Worm (Caenorhabditis elegans): ENCODE data around the gene acbp-6.

Gene acbp-6

DNA sequence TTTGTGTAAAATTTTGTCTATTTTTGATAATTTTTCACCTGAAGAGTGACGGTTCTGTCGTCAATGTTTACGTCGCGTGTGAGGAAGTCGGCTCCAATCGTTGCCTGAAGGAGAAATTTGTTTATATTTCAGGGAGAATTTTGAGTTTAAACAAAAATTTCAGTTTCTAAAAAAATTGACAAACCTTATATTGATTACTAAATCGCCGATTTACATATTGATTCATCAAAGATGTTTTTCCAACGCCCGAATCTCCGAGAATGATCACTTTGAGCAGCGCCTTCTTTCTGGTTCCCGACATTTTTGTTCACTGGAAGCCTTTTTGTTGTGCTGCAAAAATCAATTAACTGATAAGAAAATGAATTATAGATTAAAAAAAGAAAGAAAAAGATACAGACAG, 6.9 kb downstream of the acbp-6 start, which contains the start of gene rab-7:
Gene rab-7 (minus strand): TSS at position 330 of the 400 bp plus-strand sequence.
- TF ChIP-seq ceh-2 (tag; optimal IDR thresholded peaks at IDR 0.05) (no peak), tbx-7 (tag; optimal IDR thresholded peaks at IDR 0.05) (no peak), pqm-1 (tag; optimal IDR thresholded peaks at IDR 0.05) (no peak), unc-3 (GFP tag; conservative IDR thresholded peaks at IDR 0.05) (no peak), unc-3 (tag; optimal IDR thresholded peaks at IDR 0.05) (no peak), nhr-232 (tag; optimal IDR thresholded peaks at IDR 0.05) (no peak), tbx-2 (tag; optimal IDR thresholded peaks at IDR 0.05) (no peak), ceh-31 (tag; optimal IDR thresholded peaks at IDR 0.05) (no peak), elt-4 (tag; optimal IDR thresholded peaks at IDR 0.05) (no peak), dmd-4 (tag; optimal IDR thresholded peaks at IDR 0.05; ENCODE audit: borderline replicate concordance) (no peak), hlh-15 (tag; optimal IDR thresholded peaks at IDR 0.05) (no peak), che-1 (tag; optimal IDR thresholded peaks at IDR 0.05) (no peak), ama-1 (optimal IDR thresholded peaks at IDR 0.05) (no peak), zip-5 (tag; optimal IDR thresholded peaks at IDR 0.05) (no peak), dve-1 (tag; optimal IDR thresholded peaks at IDR 0.05) (no peak), ceh-18 (tag; optimal IDR thresholded peaks at IDR 0.05) (no peak), ceh-22 (tag; optimal IDR thresholded peaks at IDR 0.05) (no peak), nfya-1 (tag; optimal IDR thresholded peaks at IDR 0.05) (no peak), ceh-24 (tag; optimal IDR thresholded peaks at IDR 0.05) (no peak)

DNA sequence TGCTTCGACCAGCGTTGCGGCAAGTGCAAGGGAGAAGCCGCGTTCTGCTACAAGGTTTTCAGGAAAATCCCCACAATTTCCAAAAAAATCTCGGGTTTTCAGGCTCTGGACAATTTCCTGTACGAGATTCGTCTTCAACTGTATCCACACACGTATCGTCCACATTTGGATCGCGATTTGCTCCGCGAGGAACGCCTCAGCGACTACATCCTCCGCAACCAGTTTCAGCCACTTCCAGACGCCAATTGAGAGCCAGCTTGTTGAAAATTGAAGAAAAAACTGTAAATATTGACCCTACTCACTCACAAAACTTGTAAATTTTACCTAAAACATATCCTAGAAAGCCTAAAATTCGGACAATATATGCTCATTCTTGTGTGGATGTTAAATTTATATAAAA, 8.7 kb downstream of the acbp-6 start:
- no peak for TF ChIP-seq ceh-14 (tag; optimal IDR thresholded peaks at IDR 0.05)
- TF ChIP-seq K02D7.2 (tag; optimal IDR thresholded peaks at IDR 0.05) = no peak
- TF ChIP-seq nhr-11 (tag; optimal IDR thresholded peaks at IDR 0.05) = no peak
- no peak for TF ChIP-seq T23F11.4 (GFP tag; optimal IDR thresholded peaks at IDR 0.05)
- no peak for TF ChIP-seq unc-86 (tag; optimal IDR thresholded peaks at IDR 0.05)

DNA sequence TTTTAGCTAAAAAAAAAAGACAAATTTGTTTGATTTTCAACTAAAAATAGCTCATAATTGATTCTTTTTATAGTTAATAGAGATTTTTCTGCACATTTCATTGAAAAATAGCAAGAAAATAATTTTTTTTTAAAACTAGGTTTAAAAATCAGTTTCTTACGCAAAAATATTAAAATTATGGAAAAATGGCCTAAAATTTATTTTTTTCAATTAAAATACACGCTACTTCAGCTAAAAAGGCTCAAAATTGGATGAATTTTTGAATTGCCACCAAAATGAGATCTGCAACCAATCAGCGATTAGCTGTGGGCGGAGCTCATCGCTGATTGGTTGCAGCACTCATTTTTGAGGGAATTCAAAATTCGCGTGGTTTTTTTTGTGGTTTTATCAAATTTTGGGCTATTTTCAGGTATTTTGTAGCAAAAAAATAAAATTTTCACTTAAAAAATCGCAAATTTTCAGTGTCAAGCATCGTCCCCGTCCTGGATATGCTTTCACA, 10.4 kb downstream of the acbp-6 start:
- no peak for TF ChIP-seq ahr-1 (tag; optimal IDR thresholded peaks at IDR 0.05)
- no peak for TF ChIP-seq fax-1 (tag; optimal IDR thresholded peaks at IDR 0.05)
- peak; percentile 84 for TF ChIP-seq nfya-1 (tag; optimal IDR thresholded peaks at IDR 0.05)

DNA sequence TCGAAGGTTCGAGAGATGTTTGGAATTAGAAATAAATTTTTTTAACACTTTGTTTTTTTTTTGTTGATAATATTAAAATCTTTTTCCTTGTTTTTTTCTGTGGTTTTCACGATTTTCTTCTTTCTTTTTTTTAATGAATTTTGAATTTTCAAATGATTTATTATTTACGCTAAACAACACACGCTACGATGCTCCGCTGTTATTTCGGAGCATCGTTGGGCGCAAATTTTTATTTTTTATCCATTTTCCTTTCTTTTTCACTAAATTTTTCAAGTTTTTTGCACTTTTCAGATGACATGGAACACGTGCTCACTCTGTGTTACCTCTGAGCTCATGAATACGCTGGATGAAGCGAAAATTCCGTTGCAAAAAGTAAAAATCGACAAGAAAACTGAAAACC, 11.4 kb downstream of the acbp-6 start, which contains the start of the genes W03C9.1 and W03C9.2:
Gene W03C9.1 (minus strand): TSS at position 46 of the 400 bp plus-strand sequence.
Gene W03C9.2 (plus strand): TSS at position 286 of the 400 bp plus-strand sequence.
- TF ChIP-seq T23F11.4 (GFP tag; optimal IDR thresholded peaks at IDR 0.05) (no peak), npax-4 (tag; optimal IDR thresholded peaks at IDR 0.05) (no peak), pqm-1 (tag; optimal IDR thresholded peaks at IDR 0.05) (no peak), hlh-30 (tag; optimal IDR thresholded peaks at IDR 0.05; ENCODE audit: insufficient read depth) (no peak), nhr-232 (tag; optimal IDR thresholded peaks at IDR 0.05) (no peak), pax-1 (tag; optimal IDR thresholded peaks at IDR 0.05) (no peak), sox-2 (GFP tag; IDR thresholded peaks at IDR 0.05) (no peak), ceh-30 (tag; optimal IDR thresholded peaks at IDR 0.05) (no peak), ceh-6 (GFP tag; optimal IDR thresholded peaks at IDR 0.05) (no peak), tbx-2 (tag; optimal IDR thresholded peaks at IDR 0.05) (no peak), hlh-8 (tag; optimal IDR thresholded peaks at IDR 0.05) (no peak), ama-1 (optimal IDR thresholded peaks at IDR 0.05) (no peak), C08G9.2 (tag; optimal IDR thresholded peaks at IDR 0.05) (no peak)

DNA sequence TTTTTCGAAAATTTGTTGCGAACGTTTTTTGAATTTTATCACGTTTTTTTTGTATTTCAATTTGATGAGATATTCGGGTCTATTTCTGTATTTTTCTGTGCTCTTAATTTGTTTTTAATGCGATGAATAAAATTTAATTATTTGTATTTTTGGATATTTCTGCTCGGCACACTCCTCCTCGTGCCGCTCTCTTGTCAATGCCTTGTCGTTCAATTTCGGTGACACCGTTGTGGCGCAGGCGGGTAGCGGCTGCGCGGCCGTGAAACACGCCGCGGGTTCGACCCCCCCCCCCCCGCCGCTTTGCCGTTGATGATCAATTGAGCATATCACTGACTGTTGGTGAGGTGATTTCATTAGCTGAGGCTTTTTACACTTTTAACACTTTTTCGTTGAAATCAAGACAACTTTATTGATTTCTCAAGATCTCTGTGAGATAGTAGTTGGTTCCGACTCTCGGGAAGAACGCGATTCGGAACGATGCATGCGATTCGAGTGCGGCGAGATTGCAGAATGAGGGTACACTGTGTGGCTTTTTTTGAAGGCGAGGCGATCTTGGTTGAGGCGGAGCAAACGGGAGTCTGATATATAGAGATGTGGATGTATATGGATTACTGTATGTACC, 12.8 kb downstream of the acbp-6 start:
- TF ChIP-seq ref-2 (tag; optimal IDR thresholded peaks at IDR 0.05) (peak; percentile 99), unc-55 (GFP tag; optimal IDR thresholded peaks at IDR 0.05) (no peak), ztf-16 (tag; optimal IDR thresholded peaks at IDR 0.05) (peak; percentile 100), sox-2 (GFP tag; IDR thresholded peaks at IDR 0.05) (peak; percentile 98), ceh-34 (tag; optimal IDR thresholded peaks at IDR 0.05) (peak; percentile 99), lim-6 (tag; optimal IDR thresholded peaks at IDR 0.05) (peak; percentile 99), pros-1 (tag; optimal IDR thresholded peaks at IDR 0.05) (peak; percentile 86), odd-2 (tag; optimal IDR thresholded peaks at IDR 0.05) (peak; percentile 89), ceh-14 (tag; optimal IDR thresholded peaks at IDR 0.05) (peak; percentile 100), fkh-10 (GFP tag; optimal IDR thresholded peaks at IDR 0.05) (peak; percentile 89), F13H6.1 (tag; optimal IDR thresholded peaks at IDR 0.05) (peak; percentile 99), pha-2 (tag; optimal IDR thresholded peaks at IDR 0.05) (peak; percentile 98), hlh-13 (GFP tag; optimal IDR thresholded peaks at IDR 0.05) (peak; percentile 100), pag-3 (tag; optimal IDR thresholded peaks at IDR 0.05; ENCODE audit: borderline replicate concordance) (peak; percentile 99), ets-4 (tag; optimal IDR thresholded peaks at IDR 0.05) (peak; percentile 93)
